Fruit fly (Drosophila melanogaster) whole organism, prepupa: ENCODE data around the gene CG42693.

Source experiments
- Blimp-1 ChIP-seq: fragments of 200-800 bp; sonication (Bioruptor generic); optimal IDR thresholded peaks from 3 replicates; lab custom pipeline; 2017; ENCODE audit warnings: missing biosample characterization, missing genetic modification characterization, mild to moderate bottlenecking, moderate library complexity, missing genetic modification reagents
- CG10669 ChIP-seq: fragments of 200-800 bp; sonication (Bioruptor generic); optimal IDR thresholded peaks from 3 replicates; lab custom pipeline; 2018; ENCODE audit warnings: missing biosample characterization, mild to moderate bottlenecking, missing genetic modification characterization, moderate library complexity
- CG16779 ChIP-seq: fragments of 200-800 bp; sonication (Bioruptor generic); optimal IDR thresholded peaks from 3 replicates; lab custom pipeline; 2017; ENCODE audit warnings: missing biosample characterization, mild to moderate bottlenecking, missing genetic modification characterization
- CG32006 ChIP-seq: fragments of 200-800 bp; sonication (Bioruptor generic); optimal IDR thresholded peaks from 3 replicates; lab custom pipeline; 2017; ENCODE audit warnings: missing biosample characterization, mild to moderate bottlenecking, missing genetic modification characterization
- CG6163 ChIP-seq: fragments of 200-800 bp; sonication (Bioruptor generic); IDR thresholded peaks from 3 replicates; pipeline ENCODE4 v1.3.6; 2022; ENCODE audit warnings: missing biosample characterization, missing genetic modification characterization
- CG6276 ChIP-seq: fragments of 200-800 bp; sonication (Bioruptor generic); optimal IDR thresholded peaks from 2 replicates; lab custom pipeline; 2017; ENCODE audit warnings: missing biosample characterization, mild to moderate bottlenecking, missing genetic modification characterization
- CG8319 ChIP-seq: fragments of 200-800 bp; sonication (Bioruptor generic); optimal IDR thresholded peaks from 3 replicates; lab custom pipeline; 2016; ENCODE audit warnings: missing biosample characterization, missing genetic modification characterization
- Smox ChIP-seq: fragments of 200-800 bp; sonication (Bioruptor generic); optimal IDR thresholded peaks from 3 replicates; lab custom pipeline; 2016; ENCODE audit warnings: missing biosample characterization, missing genetic modification characterization
- dac ChIP-seq: fragments of 200-800 bp; sonication (Bioruptor generic); optimal IDR thresholded peaks from 2 replicates; lab custom pipeline; 2017; ENCODE audit warnings: missing biosample characterization, mild to moderate bottlenecking, missing genetic modification characterization

dm6 chr3R:31738060-31738619 is 30.0 kb upstream of the CG42693 start, which contains the start of gene eEF1alpha2:
- TF ChIP-seq Blimp-1 (GFP tag; lab: Kevin White, UChicago) (no peak), dac (no peak), CG16779 (tag; lab: Kevin White, UChicago) (no peak), CG10669 (GFP tag; lab: Kevin White, UChicago) (no peak), Smox (GFP tag; lab: Kevin White, UChicago) (no peak), CG6276 (GFP tag; lab: Kevin White, UChicago) (no peak), CG8319 (GFP tag; lab: Kevin White, UChicago) (no peak), CG32006 (GFP tag; lab: Kevin White, UChicago) (no peak), CG6163 (no peak)
